Fruit fly (Drosophila melanogaster) whole organism, embryonic: ENCODE data around the gene CG13917.

ENCODE experiments used
- Asciz ChIP-seq: fragments of 200-800 bp; sonication (Bioruptor generic); optimal IDR thresholded peaks from 2 replicates; lab custom pipeline; 2017; ENCODE audit warnings: missing biosample characterization, mild to moderate bottlenecking, missing genetic modification characterization, missing genetic modification reagents
- CG10209 ChIP-seq: fragments of 200-800 bp; sonication (Bioruptor generic); optimal IDR thresholded peaks from 3 replicates; lab custom pipeline; 2017; ENCODE audit warnings: missing biosample characterization, mild to moderate bottlenecking, missing genetic modification characterization, missing genetic modification reagents
- CG1024 ChIP-seq: fragments of 200-800 bp; sonication (Bioruptor generic); IDR thresholded peaks from 2 replicates; pipeline ENCODE4 v1.3.6; 2022; ENCODE audit warnings: missing biosample characterization, missing genetic modification characterization
- CG11093 ChIP-seq: fragments of 200-800 bp; sonication (Bioruptor generic); IDR thresholded peaks from 3 replicates; pipeline ENCODE4 v1.3.6; 2022; ENCODE audit warnings: missing biosample characterization, missing genetic modification characterization
- CG11696 ChIP-seq: fragments of 200-800 bp; sonication (Bioruptor generic); IDR thresholded peaks from 2 replicates; pipeline ENCODE4 v1.3.6; 2022; ENCODE audit warnings: missing biosample characterization, missing genetic modification characterization
- CG13287 ChIP-seq: fragments of 200-800 bp; sonication (Bioruptor generic); IDR thresholded peaks from 2 replicates; pipeline ENCODE4 v1.3.6; 2022; ENCODE audit warnings: missing biosample characterization, missing genetic modification characterization; ENCODE audit not compliant: partially characterized antibody
- CG15601 ChIP-seq: fragments of 200-800 bp; sonication (Bioruptor generic); optimal IDR thresholded peaks from 3 replicates; lab custom pipeline; 2019; ENCODE audit warnings: missing biosample characterization, mild to moderate bottlenecking, missing genetic modification characterization, moderate library complexity
- CG17359 ChIP-seq: fragments of 200-800 bp; sonication (Bioruptor generic); optimal IDR thresholded peaks from 3 replicates; lab custom pipeline; 2018; ENCODE audit warnings: missing biosample characterization, mild to moderate bottlenecking, missing genetic modification characterization, moderate library complexity
- CG17361 ChIP-seq: fragments of 200-800 bp; sonication (Bioruptor generic); IDR thresholded peaks from 3 replicates; pipeline ENCODE4 v1.3.6; 2022; ENCODE audit warnings: missing biosample characterization, missing genetic modification characterization
- CG17829 ChIP-seq: fragments of 200-800 bp; optimal IDR thresholded peaks from 2 replicates; lab custom pipeline; 2019; ENCODE audit warnings: missing biosample characterization, mild to moderate bottlenecking, missing genetic modification characterization, moderate library complexity
- CG18764 ChIP-seq: fragments of 200-800 bp; sonication (Bioruptor generic); optimal IDR thresholded peaks from 3 replicates; lab custom pipeline; 2016; ENCODE audit warnings: missing biosample characterization, missing genetic modification characterization
- CG2129 ChIP-seq: fragments of 200-800 bp; sonication (Bioruptor generic); IDR thresholded peaks from 2 replicates; pipeline ENCODE4 v1.3.6; 2022; ENCODE audit warnings: missing biosample characterization, missing genetic modification characterization; ENCODE audit not compliant: partially characterized antibody
- CG3407 ChIP-seq: fragments of 200-800 bp; sonication (Bioruptor generic); optimal IDR thresholded peaks from 2 replicates; lab custom pipeline; 2018; ENCODE audit warnings: missing biosample characterization, mild to moderate bottlenecking, missing genetic modification characterization
- CG3726 ChIP-seq: fragments of 200-800 bp; sonication (Bioruptor generic); IDR thresholded peaks from 3 replicates; pipeline ENCODE4, ENCODE4 v1.3.6; 2022; ENCODE audit warnings: missing biosample characterization, missing genetic modification characterization
- CG3838 ChIP-seq: fragments of 200-800 bp; sonication (Bioruptor generic); optimal IDR thresholded peaks from 3 replicates; lab custom pipeline; 2016; ENCODE audit warnings: missing biosample characterization, missing genetic modification characterization
- CG4282 ChIP-seq: fragments of 200-800 bp; sonication (Bioruptor generic); optimal IDR thresholded peaks from 2 replicates; lab custom pipeline; 2016; ENCODE audit warnings: missing biosample characterization, missing genetic modification characterization
- CG7556 ChIP-seq: fragments of 200-800 bp; sonication (Bioruptor generic); optimal IDR thresholded peaks from 2 replicates; lab custom pipeline; 2017; ENCODE audit warnings: missing biosample characterization, mild to moderate bottlenecking, missing genetic modification characterization
- CG7786 ChIP-seq: fragments of 200-800 bp; sonication (Bioruptor generic); optimal IDR thresholded peaks from 2 replicates; lab custom pipeline; 2016; ENCODE audit warnings: missing biosample characterization, missing genetic modification characterization
- CG7963 ChIP-seq: fragments of 200-800 bp; sonication (Bioruptor generic); IDR thresholded peaks from 3 replicates; pipeline ENCODE4 v1.3.6; 2022; ENCODE audit warnings: missing biosample characterization, missing genetic modification characterization; ENCODE audit not compliant: partially characterized antibody
- CrebB ChIP-seq: fragments of 200-800 bp; sonication (Bioruptor generic); optimal IDR thresholded peaks from 3 replicates; lab custom pipeline; 2018; ENCODE audit warnings: missing biosample characterization, mild to moderate bottlenecking, missing genetic modification characterization
- ERR ChIP-seq: fragments of 200-800 bp; sonication (Bioruptor generic); optimal IDR thresholded peaks from 2 replicates; lab custom pipeline; 2016; ENCODE audit warnings: missing biosample characterization, missing genetic modification characterization
- Fer1 ChIP-seq: fragments of 200-800 bp; sonication (Bioruptor generic); optimal IDR thresholded peaks from 2 replicates; lab custom pipeline; 2017; ENCODE audit warnings: missing biosample characterization, mild to moderate bottlenecking, missing genetic modification characterization
- Fer3 ChIP-seq: fragments of 200-800 bp; sonication (Bioruptor generic); optimal IDR thresholded peaks from 2 replicates; lab custom pipeline; 2018; ENCODE audit warnings: missing biosample characterization, mild to moderate bottlenecking, missing genetic modification characterization, moderate library complexity
- HHEX ChIP-seq: fragments of 200-800 bp; sonication (Bioruptor generic); optimal IDR thresholded peaks from 3 replicates; lab custom pipeline; 2017; ENCODE audit warnings: missing biosample characterization, mild to moderate bottlenecking, missing genetic modification characterization, missing genetic modification reagents
- Lim3 ChIP-seq: fragments of 200-800 bp; sonication (Bioruptor generic); IDR thresholded peaks from 2 replicates; pipeline ENCODE4 v1.3.6; 2022; ENCODE audit warnings: missing biosample characterization, missing genetic modification characterization
- Nf-YB ChIP-seq: fragments of 200-800 bp; sonication (Bioruptor generic); optimal IDR thresholded peaks from 3 replicates; lab custom pipeline; 2019; ENCODE audit warnings: missing biosample characterization, mild to moderate bottlenecking, missing genetic modification characterization, moderate library complexity
- Oli ChIP-seq: fragments of 200-800 bp; sonication (Bioruptor generic); optimal IDR thresholded peaks from 2 replicates; lab custom pipeline; 2018; ENCODE audit warnings: missing biosample characterization, mild to moderate bottlenecking, missing genetic modification characterization, moderate library complexity
- Rfx ChIP-seq: fragments of 200-800 bp; sonication (Bioruptor generic); IDR thresholded peaks from 2 replicates; pipeline ENCODE4 v1.3.6; 2022; ENCODE audit warnings: missing biosample characterization, missing genetic modification characterization
- Sin3A ChIP-seq: fragments of >200 bp; optimal IDR thresholded peaks from 2 replicates; lab custom pipeline; 2018
- Sox102F ChIP-seq: fragments of 200-800 bp; sonication (Bioruptor generic); optimal IDR thresholded peaks from 2 replicates; lab custom pipeline; 2018; ENCODE audit warnings: missing biosample characterization, mild to moderate bottlenecking, missing genetic modification characterization, moderate library complexity
- YL-1 ChIP-seq: fragments of 200-800 bp; sonication (Bioruptor generic); optimal IDR thresholded peaks from 3 replicates; lab custom pipeline; 2017; ENCODE audit warnings: missing biosample characterization, mild to moderate bottlenecking, missing genetic modification characterization
- ato ChIP-seq: fragments of 200-800 bp; sonication (Bioruptor generic); IDR thresholded peaks from 2 replicates; pipeline ENCODE4 v1.3.6; 2022; ENCODE audit warnings: missing biosample characterization, missing genetic modification characterization; ENCODE audit not compliant: partially characterized antibody
- bbx ChIP-seq: fragments of 200-800 bp; sonication (Bioruptor generic); IDR thresholded peaks from 2 replicates; pipeline ENCODE4 v1.3.6; 2022; ENCODE audit warnings: missing biosample characterization, missing genetic modification characterization; ENCODE audit not compliant: partially characterized antibody
- dysf ChIP-seq: fragments of 200-800 bp; sonication (Bioruptor generic); IDR thresholded peaks from 3 replicates; pipeline ENCODE4 v1.3.6; 2022; ENCODE audit warnings: missing biosample characterization, missing genetic modification characterization
- ewg ChIP-seq: fragments of 200-800 bp; sonication (Bioruptor generic); optimal IDR thresholded peaks from 3 replicates; lab custom pipeline; 2017; ENCODE audit warnings: mild to moderate bottlenecking, missing biosample characterization, missing genetic modification reagents, missing genetic modification characterization
- grau ChIP-seq: fragments of 200-800 bp; optimal IDR thresholded peaks from 3 replicates; lab custom pipeline; 2019; ENCODE audit warnings: missing biosample characterization, mild to moderate bottlenecking, missing genetic modification characterization, moderate library complexity
- ham ChIP-seq: fragments of 200-800 bp; sonication (Bioruptor generic); IDR thresholded peaks from 2 replicates; pipeline ENCODE4 v1.3.6; 2022; ENCODE audit warnings: missing biosample characterization, missing genetic modification characterization
- jigr1 ChIP-seq: fragments of 200-800 bp; sonication (Bioruptor generic); IDR thresholded peaks from 3 replicates; pipeline ENCODE4 v1.3.6; 2022; ENCODE audit warnings: missing biosample characterization, missing genetic modification characterization
- lab ChIP-seq: fragments of 200-800 bp; sonication (Bioruptor generic); optimal IDR thresholded peaks from 3 replicates; lab custom pipeline; 2017; ENCODE audit warnings: missing biosample characterization, missing genetic modification characterization, mild to moderate bottlenecking, moderate library complexity, missing genetic modification reagents
- onecut ChIP-seq: fragments of 200-800 bp; sonication (Bioruptor generic); IDR thresholded peaks from 2 replicates; pipeline ENCODE4 v1.3.6; 2022; ENCODE audit warnings: missing biosample characterization, missing genetic modification characterization
- pb ChIP-seq: fragments of 200-800 bp; sonication (Bioruptor generic); optimal IDR thresholded peaks from 3 replicates; lab custom pipeline; 2016; ENCODE audit warnings: missing biosample characterization, missing genetic modification characterization
- pita ChIP-seq: fragments of 200-800 bp; sonication (Bioruptor generic); optimal IDR thresholded peaks from 2 replicates; lab custom pipeline; 2017; ENCODE audit warnings: missing biosample characterization, mild to moderate bottlenecking, missing genetic modification characterization
- pum ChIP-seq: fragments of 200-800 bp; sonication (Bioruptor generic); optimal IDR thresholded peaks from 2 replicates; lab custom pipeline; 2016; ENCODE audit warnings: missing biosample characterization, missing genetic modification characterization
- repo ChIP-seq: fragments of 200-800 bp; sonication (Bioruptor generic); optimal IDR thresholded peaks from 2 replicates; lab custom pipeline; 2016; ENCODE audit warnings: missing biosample characterization, missing genetic modification characterization
- salm ChIP-seq: fragments of 200-800 bp; sonication (Bioruptor generic); optimal IDR thresholded peaks from 2 replicates; lab custom pipeline; 2018; ENCODE audit warnings: missing biosample characterization, mild to moderate bottlenecking, missing genetic modification characterization
- sd ChIP-seq: fragments of 200-800 bp; sonication (Bioruptor generic); optimal IDR thresholded peaks from 3 replicates; lab custom pipeline; 2018; ENCODE audit warnings: missing biosample characterization, mild to moderate bottlenecking, missing genetic modification characterization, moderate library complexity
- sens ChIP-seq: fragments of 200-800 bp; sonication (Bioruptor generic); peaks from one replicate; lab custom pipeline; 2016; ENCODE audit warnings: missing biosample characterization, missing genetic modification characterization
- seq ChIP-seq: fragments of 200-800 bp; sonication (Bioruptor generic); IDR thresholded peaks from 2 replicates; pipeline ENCODE4 v1.3.6; 2022; ENCODE audit warnings: missing biosample characterization, missing genetic modification characterization
- wdn ChIP-seq: fragments of 200-800 bp; sonication (Bioruptor generic); IDR thresholded peaks from 2 replicates; pipeline ENCODE4 v1.3.6; 2022; ENCODE audit warnings: missing biosample characterization, missing genetic modification characterization

CG13917 gene

DNA sequence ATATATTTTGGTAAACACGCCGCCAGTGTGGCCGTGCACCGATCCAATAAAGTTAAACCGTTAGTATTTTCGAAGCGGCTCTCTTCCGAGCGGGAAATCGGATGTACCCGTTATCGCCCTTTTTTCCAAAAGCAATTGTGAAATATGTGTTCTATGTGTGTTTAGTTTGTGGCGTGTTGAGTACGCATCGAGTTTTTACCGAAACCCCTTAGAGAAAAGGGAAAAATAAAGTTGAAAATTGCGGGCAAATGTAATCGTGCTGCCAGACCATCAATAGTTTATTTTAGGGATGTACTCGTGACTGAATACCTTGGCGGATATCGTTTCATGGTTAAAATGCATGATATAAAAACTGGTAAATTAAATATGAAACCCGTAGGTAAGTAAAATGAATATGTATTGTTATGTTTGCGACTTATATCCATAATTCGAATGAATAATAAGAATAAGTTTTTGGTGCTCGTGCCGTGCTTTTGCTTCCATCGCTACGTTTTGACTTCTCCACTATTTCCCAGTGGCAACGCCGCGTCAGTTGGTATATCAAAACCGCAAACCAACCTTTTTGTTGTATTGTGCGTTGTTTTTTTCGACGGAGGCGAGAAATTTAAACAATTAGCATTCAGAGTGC, 62.8 kb downstream of the CG13917 start, which contains the start of the genes Mettl2 and Bgb (continued):
- TF ChIP-seq sens (peak; percentile 96), YL-1 (peak; percentile 58), CG3726 (GFP tag; lab: Robert Waterston, UW) (peak; percentile 76; the same call in 2 of the 3 replicates), CG17361 (GFP tag; lab: Robert Waterston, UW) (peak; percentile 91), CG1024 (GFP tag; lab: Robert Waterston, UW) (no peak), Asciz (GFP tag; lab: Kevin White, UChicago) (no peak), wdn (GFP tag; lab: Robert Waterston, UW) (peak; percentile 59; the same call in 1 of the 2 replicates), CG17359 (tag; lab: Kevin White, UChicago) (peak; percentile 62), onecut (GFP tag; lab: Robert Waterston, UW) (peak; percentile 30; the same call in 1 of the 2 replicates), CG7786 (peak; percentile 83), pum (GFP tag; lab: Kevin White, UChicago) (peak; percentile 88), Sin3A (lab: Kevin White, UChicago) (peak; percentile 95), CG15601 (tag; lab: Kevin White, UChicago) (no peak), Sox102F (peak; percentile 60), HHEX (GFP tag; lab: Kevin White, UChicago) (peak; percentile 32), ewg (GFP tag; lab: Kevin White, UChicago) (peak; percentile 29), Oli (peak; percentile 66), bbx (GFP tag; lab: Robert Waterston, UW) (peak; percentile 41; the same call in 1 of the 2 replicates), CG7556 (GFP tag; lab: Kevin White, UChicago) (peak; percentile 55), jigr1 (GFP tag; lab: Robert Waterston, UW) (peak; percentile 71; the same call in 2 of the 3 replicates), CG18764 (peak; percentile 72), CG17829 (tag; lab: Kevin White, UChicago) (peak; percentile 77), CG4282 (no peak), ERR (peak; percentile 28), CG13287 (GFP tag; lab: Robert Waterston, UW) (peak; percentile 83), pb (peak; percentile 46), CrebB (tag; lab: Kevin White, UChicago) (no peak), ham (GFP tag; lab: Robert Waterston, UW) (0 out of 2 replicates have a peak, but pooled peaks have one; percentile 31), Fer3 (tag; lab: Kevin White, UChicago) (peak; percentile 77), CG3407 (GFP tag; lab: Kevin White, UChicago) (peak; percentile 18), sd (no peak), CG3838 (no peak), grau (tag; lab: Kevin White, UChicago) (peak; percentile 77), salm (tag; lab: Kevin White, UChicago) (no peak), seq (GFP tag; lab: Robert Waterston, UW) (peak; percentile 44; the same call in 1 of the 2 replicates), CG10209 (peak; percentile 55), ato (GFP tag; lab: Robert Waterston, UW) (peak; percentile 20; the same call in 1 of the 2 replicates), dysf (peak; percentile 87), Fer1 (GFP tag; lab: Kevin White, UChicago) (peak; percentile 58), Nf-YB (peak; percentile 15), repo (GFP tag; lab: Kevin White, UChicago) (peak; percentile 45), CG2129 (GFP tag; lab: Robert Waterston, UW) (peak; percentile 57), Rfx (GFP tag; lab: Robert Waterston, UW) (peak; percentile 90), pita (GFP tag; lab: Kevin White, UChicago) (no peak), lab (GFP tag; lab: Kevin White, UChicago) (peak; percentile 78), CG11093 (GFP tag; lab: Robert Waterston, UW) (peak; percentile 49; the same call in 1 of the 3 replicates), Lim3 (no peak), CG7963 (GFP tag; lab: Robert Waterston, UW) (peak; percentile 40; the same call in 2 of the 3 replicates), CG11696 (GFP tag; lab: Robert Waterston, UW) (0 out of 2 replicates have a peak, but pooled peaks have one; percentile 29)
